Worm (Caenorhabditis elegans): Measurements from ENCODE around the gene ptr-9.

ptr-9 gene

DNA sequence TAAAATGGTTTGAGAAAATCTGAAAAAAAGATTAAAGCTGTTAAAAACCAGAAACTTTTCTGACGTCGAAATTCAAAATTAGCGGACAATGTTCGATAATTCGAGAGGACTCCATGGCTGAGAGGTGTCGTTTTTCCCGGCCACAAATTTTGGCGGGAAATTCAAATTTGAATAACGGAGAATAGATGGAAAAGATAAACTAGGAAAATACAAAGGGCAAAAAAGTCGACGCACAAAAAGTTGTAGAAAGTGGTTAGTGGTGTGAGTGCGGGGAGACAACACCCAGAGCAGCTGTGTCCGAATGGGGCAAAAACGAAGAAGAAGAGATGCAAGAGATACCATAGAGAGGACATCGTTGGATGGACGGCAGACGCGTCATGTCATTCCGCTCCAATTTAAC, 29.6 kb upstream of the ptr-9 start, which contains the start of gene cls-3:
TSS of gene cls-3 (minus strand) at position 19 of the 400 bp plus-strand sequence.
- TF ChIP-seq hlh-8 (tag; optimal IDR thresholded peaks at IDR 0.05) (peak; percentile 71), hlh-6 (tag; optimal IDR thresholded peaks at IDR 0.05) (no peak), ceh-2 (tag; optimal IDR thresholded peaks at IDR 0.05) (no peak), rnt-1 (tag; optimal IDR thresholded peaks at IDR 0.05) (peak; percentile 27), ceh-48 (tag; optimal IDR thresholded peaks at IDR 0.05) (no peak), pha-2 (tag; optimal IDR thresholded peaks at IDR 0.05) (no peak), dmd-4 (tag; optimal IDR thresholded peaks at IDR 0.05; ENCODE audit: borderline replicate concordance) (no peak), pax-1 (tag; optimal IDR thresholded peaks at IDR 0.05) (no peak), ets-4 (tag; optimal IDR thresholded peaks at IDR 0.05) (no peak), F13H6.1 (tag; optimal IDR thresholded peaks at IDR 0.05) (no peak), sox-2 (GFP tag; IDR thresholded peaks at IDR 0.05) (no peak), unc-3 (GFP tag; conservative IDR thresholded peaks at IDR 0.05) (no peak), unc-3 (tag; optimal IDR thresholded peaks at IDR 0.05) (no peak), ttx-3 (tag; optimal IDR thresholded peaks at IDR 0.05) (no peak), sox-4 (tag; optimal IDR thresholded peaks at IDR 0.05) (no peak), nhr-232 (tag; optimal IDR thresholded peaks at IDR 0.05) (no peak), ceh-9 (tag; optimal IDR thresholded peaks at IDR 0.05) (no peak), unc-55 (GFP tag; optimal IDR thresholded peaks at IDR 0.05) (no peak), pqm-1 (tag; optimal IDR thresholded peaks at IDR 0.05) (no peak), unc-42 (tag; optimal IDR thresholded peaks at IDR 0.05) (peak; percentile 69), ama-1 (optimal IDR thresholded peaks at IDR 0.05) (no peak), odd-2 (tag; optimal IDR thresholded peaks at IDR 0.05) (no peak), tbx-7 (tag; optimal IDR thresholded peaks at IDR 0.05) (no peak), madf-2 (tag; optimal IDR thresholded peaks at IDR 0.05) (no peak), che-1 (tag; optimal IDR thresholded peaks at IDR 0.05) (peak; percentile 9), unc-86 (tag; optimal IDR thresholded peaks at IDR 0.05) (no peak), hlh-15 (tag; optimal IDR thresholded peaks at IDR 0.05) (no peak), lim-6 (tag; optimal IDR thresholded peaks at IDR 0.05) (no peak), sdc-2 (tag; optimal IDR thresholded peaks at IDR 0.05) (no peak), ztf-16 (tag; optimal IDR thresholded peaks at IDR 0.05) (no peak), ref-2 (tag; optimal IDR thresholded peaks at IDR 0.05) (no peak), ceh-22 (tag; optimal IDR thresholded peaks at IDR 0.05) (no peak), nfya-1 (tag; optimal IDR thresholded peaks at IDR 0.05) (no peak), pha-4 (tag; optimal IDR thresholded peaks at IDR 0.05) (no peak), zip-5 (tag; optimal IDR thresholded peaks at IDR 0.05) (no peak), syd-9 (tag; optimal IDR thresholded peaks at IDR 0.05) (no peak), C08G9.2 (tag; optimal IDR thresholded peaks at IDR 0.05) (peak; percentile 58), npax-4 (tag; optimal IDR thresholded peaks at IDR 0.05) (no peak), ceh-31 (tag; optimal IDR thresholded peaks at IDR 0.05) (peak; percentile 62), tbx-2 (tag; optimal IDR thresholded peaks at IDR 0.05) (peak; percentile 41), hlh-13 (GFP tag; optimal IDR thresholded peaks at IDR 0.05) (no peak), ceh-14 (tag; optimal IDR thresholded peaks at IDR 0.05) (no peak), ceh-30 (tag; optimal IDR thresholded peaks at IDR 0.05) (no peak), eyg-1 (tag; optimal IDR thresholded peaks at IDR 0.05) (no peak), pros-1 (tag; optimal IDR thresholded peaks at IDR 0.05) (no peak), ceh-6 (GFP tag; optimal IDR thresholded peaks at IDR 0.05) (no peak), ahr-1 (tag; optimal IDR thresholded peaks at IDR 0.05) (no peak), ceh-45 (GFP tag; IDR thresholded peaks at IDR 0.05) (no peak), ceh-34 (tag; optimal IDR thresholded peaks at IDR 0.05) (peak; percentile 8), elt-4 (tag; optimal IDR thresholded peaks at IDR 0.05) (no peak), K09A11.1 (tag; optimal IDR thresholded peaks at IDR 0.05; ENCODE audit: insufficient read depth) (no peak), pat-9 (tag; optimal IDR thresholded peaks at IDR 0.05) (no peak), dve-1 (tag; optimal IDR thresholded peaks at IDR 0.05) (no peak), ceh-19 (GFP tag; optimal IDR thresholded peaks at IDR 0.05) (no peak), fkh-6 (tag; optimal IDR thresholded peaks at IDR 0.05) (peak; percentile 19)
